Fruit fly (Drosophila melanogaster): ENCODE data around the gene CG4259.

The CG4259 gene

dm6 chr2L:2084349-2084748 is 44.7 kb downstream of the CG4259 start (continued):
- TF ChIP-seq wdn (GFP tag; IDR thresholded peaks at IDR 0.05) (0 out of 2 replicates have a peak, but pooled peaks have one; percentile 23), prd (optimal IDR thresholded peaks at IDR 0.05) (no peak), prd (GFP tag; IDR thresholded peaks at IDR 0.05) (peak; percentile 77), CG17186 (GFP tag; optimal IDR thresholded peaks at IDR 0.05) (no peak), CG12104 (GFP tag; optimal IDR thresholded peaks at IDR 0.05) (no peak), CG8478 (optimal IDR thresholded peaks at IDR 0.05) (no peak), Oli (tag; optimal IDR thresholded peaks at IDR 0.05) (peak; percentile 32), CG9215 (GFP tag; IDR thresholded peaks at IDR 0.05) (0 out of 2 replicates have a peak, but pooled peaks have one; percentile 10), dimm (GFP tag; IDR thresholded peaks at IDR 0.05) (no peak)

- TF ChIP-seq Antp (GFP tag; optimal IDR thresholded peaks at IDR 0.05) (no peak), CG15514 (GFP tag; optimal IDR thresholded peaks at IDR 0.05) (no peak), zf30C (GFP tag; optimal IDR thresholded peaks at IDR 0.05) (no peak), CG6813 (GFP tag; optimal IDR thresholded peaks at IDR 0.05) (no peak), CG2199 (GFP tag; IDR thresholded peaks at IDR 0.05) (no peak), Elba2 (GFP tag; optimal IDR thresholded peaks at IDR 0.05) (no peak), CG10321 (GFP tag; IDR thresholded peaks at IDR 0.05) (no peak), CG16863 (GFP tag; optimal IDR thresholded peaks at IDR 0.05) (no peak), dm (GFP tag; optimal IDR thresholded peaks at IDR 0.05) (no peak), CG18262 (tag; optimal IDR thresholded peaks at IDR 0.05) (no peak), Mad (GFP tag; optimal IDR thresholded peaks at IDR 0.05) (no peak), CG14050 (GFP tag; IDR thresholded peaks at IDR 0.05) (no peak), CG13123 (GFP tag; optimal IDR thresholded peaks at IDR 0.05) (no peak), schlank (tag; optimal IDR thresholded peaks at IDR 0.05) (no peak), CG11504 (tag; optimal IDR thresholded peaks at IDR 0.05) (no peak), ems (GFP tag; optimal IDR thresholded peaks at IDR 0.05) (no peak), CG10565 (GFP tag; optimal IDR thresholded peaks at IDR 0.05) (no peak), CG7963 (GFP tag; IDR thresholded peaks at IDR 0.05; ENCODE audit: partially characterized antibody) (no peak)
These were observed 49.4 kb downstream of the CG4259 start, which contains the start of gene CG12674 for dm6 chr2L:2079619-2080018. Gene CG12674 (plus strand): TSS chr2L:2079919.
